Worm (Caenorhabditis elegans): ENCODE data around the gene pudl-2.
"Not testable (repeated sequence)": the region's sequence is repeated elsewhere in the genome, so short reads cannot be mapped to it uniquely, and the experiment has no call there.

pudl-2 gene

ce11 chrIV:2834516-2834915, at the start of gene pudl-2:
Gene pudl-2, plus strand, starts transcription at chrIV:2834816.
- TF ChIP-seq dao-5 (tag; optimal IDR thresholded peaks at IDR 0.05) (no peak), W03F9.2 (tag; optimal IDR thresholded peaks at IDR 0.05) (no peak), him-1 (tag; optimal IDR thresholded peaks at IDR 0.05) (no peak)

ce11 chrIV:2785057-2785456, 49.6 kb upstream of the pudl-2 start:
- TF ChIP-seq him-1 (tag; optimal IDR thresholded peaks at IDR 0.05) (no peak), dao-5 (tag; optimal IDR thresholded peaks at IDR 0.05) (no peak), W03F9.2 (tag; optimal IDR thresholded peaks at IDR 0.05) (no peak)

- not testable (repeated sequence) for TF ChIP-seq dao-5, W03F9.2, him-1 (tag; optimal IDR thresholded peaks at IDR 0.05)
Observed at ce11 chrIV:2788389-2788788, 46.2 kb upstream of the pudl-2 start, which contains the start of gene atln-1. Gene atln-1, plus strand, starts transcription at chrIV:2788689.

ce11 chrIV:2793956-2794355, 40.7 kb upstream of the pudl-2 start:
- TF ChIP-seq dao-5 (tag; optimal IDR thresholded peaks at IDR 0.05) = no peak
- no peak for TF ChIP-seq W03F9.2 (tag; optimal IDR thresholded peaks at IDR 0.05)
- TF ChIP-seq him-1 (tag; optimal IDR thresholded peaks at IDR 0.05) = no peak

- TF ChIP-seq him-1 (tag; optimal IDR thresholded peaks at IDR 0.05) (no peak), dao-5 (tag; optimal IDR thresholded peaks at IDR 0.05) (no peak), W03F9.2 (tag; optimal IDR thresholded peaks at IDR 0.05) (no peak)
Observed at ce11 chrIV:2798339-2798738, 36.3 kb upstream of the pudl-2 start, which contains the start of gene Y54G2A.52. Gene Y54G2A.52, minus strand, starts transcription at chrIV:2798686.

ce11 chrIV:2799389-2799788, 35.2 kb upstream of the pudl-2 start, which contains the start of gene Y54G2A.10:
Gene Y54G2A.10, plus strand, starts transcription at chrIV:2799689.
- TF ChIP-seq dao-5 (tag; optimal IDR thresholded peaks at IDR 0.05) = no peak
- no peak for TF ChIP-seq W03F9.2 (tag; optimal IDR thresholded peaks at IDR 0.05)
- TF ChIP-seq him-1 (tag; optimal IDR thresholded peaks at IDR 0.05) = no peak

ce11 chrIV:2799890-2800289, 34.7 kb upstream of the pudl-2 start:
- TF ChIP-seq him-1 (tag; optimal IDR thresholded peaks at IDR 0.05) = no peak
- no peak for TF ChIP-seq dao-5 (tag; optimal IDR thresholded peaks at IDR 0.05)

ce11 chrIV:2801004-2801403, 33.6 kb upstream of the pudl-2 start:
- TF ChIP-seq dao-5 (tag; optimal IDR thresholded peaks at IDR 0.05) = no peak
- TF ChIP-seq W03F9.2 (tag; optimal IDR thresholded peaks at IDR 0.05) = peak; percentile 30
- TF ChIP-seq him-1 (tag; optimal IDR thresholded peaks at IDR 0.05) = no peak

ce11 chrIV:2801558-2801957, 33.1 kb upstream of the pudl-2 start, which contains the start of gene Y54G2A.44:
Gene Y54G2A.44, plus strand, starts transcription at chrIV:2801858.
- TF ChIP-seq dao-5, him-1, W03F9.2 (tag; optimal IDR thresholded peaks at IDR 0.05): not testable (repeated sequence)

ce11 chrIV:2802193-2802592, 32.4 kb upstream of the pudl-2 start:
- TF ChIP-seq dao-5 (tag; optimal IDR thresholded peaks at IDR 0.05) = no peak
- TF ChIP-seq him-1 (tag; optimal IDR thresholded peaks at IDR 0.05) = no peak
- no peak for TF ChIP-seq W03F9.2 (tag; optimal IDR thresholded peaks at IDR 0.05)

ce11 chrIV:2803652-2804051, 31.0 kb upstream of the pudl-2 start, which contains the start of gene Y54G2A.32:
Gene Y54G2A.32, plus strand, starts transcription at chrIV:2803952.
- TF ChIP-seq him-1 (tag; optimal IDR thresholded peaks at IDR 0.05) = no peak
- no peak for TF ChIP-seq dao-5 (tag; optimal IDR thresholded peaks at IDR 0.05)
- no peak for TF ChIP-seq W03F9.2 (tag; optimal IDR thresholded peaks at IDR 0.05)

- peak; percentile 1 for TF ChIP-seq him-1 (tag; optimal IDR thresholded peaks at IDR 0.05)
- TF ChIP-seq W03F9.2 (tag; optimal IDR thresholded peaks at IDR 0.05) = peak; percentile 71
- peak; percentile 65 for TF ChIP-seq dao-5 (tag; optimal IDR thresholded peaks at IDR 0.05)
Observed at ce11 chrIV:2805525-2805924, 29.1 kb upstream of the pudl-2 start, which contains the start of gene Y54G2A.45. Gene Y54G2A.45, plus strand, starts transcription at chrIV:2805857.

ce11 chrIV:2808154-2808553, 26.5 kb upstream of the pudl-2 start:
- TF ChIP-seq W03F9.2 (tag; optimal IDR thresholded peaks at IDR 0.05) (no peak), him-1 (tag; optimal IDR thresholded peaks at IDR 0.05) (no peak), dao-5 (tag; optimal IDR thresholded peaks at IDR 0.05) (no peak)

ce11 chrIV:2809208-2809607, 25.4 kb upstream of the pudl-2 start, which contains the start of gene Y54G2A.76:
Gene Y54G2A.76, plus strand, starts transcription at chrIV:2809410.
- TF ChIP-seq dao-5 (tag; optimal IDR thresholded peaks at IDR 0.05) = no peak
- TF ChIP-seq W03F9.2 (tag; optimal IDR thresholded peaks at IDR 0.05) = no peak
- no peak for TF ChIP-seq him-1 (tag; optimal IDR thresholded peaks at IDR 0.05)

- no peak for TF ChIP-seq W03F9.2 (tag; optimal IDR thresholded peaks at IDR 0.05)
- TF ChIP-seq him-1 (tag; optimal IDR thresholded peaks at IDR 0.05) = no peak
- no peak for TF ChIP-seq dao-5 (tag; optimal IDR thresholded peaks at IDR 0.05)
Observed at ce11 chrIV:2817038-2817437, 17.6 kb upstream of the pudl-2 start.

All from whole organism, L4/young adult.